Worm (Caenorhabditis elegans) whole organism, early embryonic: Measurements from ENCODE around the gene ZK6.6.
A peak's percentile ranks its signal among the peaks of the same experiment; 100 is the strongest.

Experiments
- B0310.2 ChIP-seq: sonication (generic microtip); optimal IDR thresholded peaks from 2 replicates; lab custom pipeline; 2016; ENCODE audit warnings: mild to moderate bottlenecking, missing genetic modification characterization, missing compliant biosample characterization
- F13C5.2 ChIP-seq: sonication (generic microtip); optimal IDR thresholded peaks from 2 replicates; lab custom pipeline; 2017; ENCODE audit warnings: mild to moderate bottlenecking, missing genetic modification characterization, inconsistent platforms, missing compliant biosample characterization
- aly-1 ChIP-seq: sonication (generic microtip); optimal IDR thresholded peaks from 2 replicates; lab custom pipeline; 2016; ENCODE audit warnings: missing genetic modification characterization, missing compliant biosample characterization
- ama-1 ChIP-seq: fragments of 150-350 bp; optimal IDR thresholded peaks from 2 replicates; lab custom pipeline; 2014
- ceh-13 ChIP-seq: fragments of 200-800 bp; sonication (Bioruptor generic); optimal IDR thresholded peaks from 2 replicates; lab custom pipeline; 2018; ENCODE audit warnings: mild to moderate bottlenecking, missing genetic modification characterization, missing compliant biosample characterization
- ceh-36 ChIP-seq: sonication (generic microtip); optimal IDR thresholded peaks from 2 replicates; lab custom pipeline; 2016; ENCODE audit warnings: missing genetic modification characterization, inconsistent platforms, missing compliant biosample characterization
- ets-7 ChIP-seq: sonication (generic microtip); optimal IDR thresholded peaks from 2 replicates; lab custom pipeline; 2016; ENCODE audit warnings: missing genotype, missing genetic modification characterization, missing compliant biosample characterization
- flt-1 ChIP-seq: fragments of 200-800 bp; sonication (Bioruptor generic); IDR thresholded peaks from 2 replicates; pipeline ENCODE4 v1.3.6; 2022; ENCODE audit warnings: missing genetic modification characterization, missing compliant biosample characterization
- hmbx-1 ChIP-seq: sonication (generic microtip); optimal IDR thresholded peaks from 2 replicates; lab custom pipeline; 2016; ENCODE audit warnings: mild to moderate bottlenecking, missing genetic modification characterization, missing compliant biosample characterization
- hmg-4 ChIP-seq: fragments of 200-800 bp; sonication (Bioruptor generic); optimal IDR thresholded peaks from 2 replicates; lab custom pipeline; 2018; ENCODE audit warnings: mild to moderate bottlenecking, missing genetic modification characterization, missing compliant biosample characterization
- hnd-1 ChIP-seq: sonication (generic microtip); optimal IDR thresholded peaks from 2 replicates; lab custom pipeline; 2016; ENCODE audit warnings: missing genetic modification characterization, missing compliant biosample characterization
- pes-1 ChIP-seq: fragments of 200-800 bp; sonication (Bioruptor generic); IDR thresholded peaks from 2 replicates; pipeline ENCODE4 v1.3.6; 2022; ENCODE audit warnings: missing genetic modification reagents, missing genetic modification characterization, missing compliant biosample characterization
- scrt-1 ChIP-seq: fragments of 200-800 bp; sonication (Bioruptor generic); IDR thresholded peaks from 2 replicates; pipeline ENCODE4 v1.3.6; 2022; ENCODE audit warnings: missing genetic modification characterization, missing compliant biosample characterization
- sea-1 ChIP-seq: fragments of 200-800 bp; sonication (Bioruptor generic); conservative IDR thresholded peaks from 2 replicates; pipeline ENCODE4 v1.3.6; 2022; ENCODE audit warnings: missing genetic modification characterization, missing compliant biosample characterization
- tbx-11 ChIP-seq: fragments of 200-800 bp; sonication (Bioruptor generic); IDR thresholded peaks from 2 replicates; pipeline ENCODE4 v1.3.6; 2022; ENCODE audit warnings: missing genetic modification characterization, missing compliant biosample characterization
- tbx-37 ChIP-seq: fragments of 200-800 bp; sonication (Bioruptor generic); conservative IDR thresholded peaks from 2 replicates; pipeline ENCODE4 v1.3.6; 2022; ENCODE audit warnings: missing genetic modification reagents, missing genetic modification characterization, missing compliant biosample characterization
- tra-4 ChIP-seq: sonication (generic microtip); optimal IDR thresholded peaks from 2 replicates; lab custom pipeline; 2017; ENCODE audit warnings: missing genetic modification characterization, missing compliant biosample characterization

ZK6.6 gene

DNA sequence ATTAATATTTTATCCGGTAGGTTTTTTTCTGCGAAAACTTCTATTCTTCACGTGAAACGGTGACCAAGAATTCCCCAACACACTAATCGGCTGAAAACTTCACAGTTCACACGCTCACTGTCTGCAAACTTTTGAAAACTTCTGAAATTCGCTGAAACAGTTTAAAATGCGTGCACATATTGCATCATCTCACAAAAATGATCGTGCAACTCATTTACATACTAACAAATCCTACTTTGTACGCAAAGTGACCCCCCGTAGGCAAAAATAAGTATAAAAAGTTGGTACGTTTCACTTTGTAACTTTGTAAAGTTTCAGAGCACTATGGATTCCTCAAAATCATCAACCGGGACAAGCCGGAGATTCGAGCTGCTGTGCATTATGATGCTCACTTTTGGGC lies at the start of gene ZK6.6:
ZK6.6 (plus strand) TSS at position 301 of the 400 bp plus-strand sequence.
- TF ChIP-seq tbx-11 (GFP tag; lab: Robert Waterston, UW) (no peak), pes-1 (GFP tag; lab: Robert Waterston, UW) (no peak), ceh-13 (no peak), tra-4 (tag; lab: Kevin White, UChicago) (no peak), hmbx-1 (no peak), ets-7 (tag; lab: Kevin White, UChicago) (no peak), hmg-4 (GFP tag; lab: Kevin White, UChicago) (no peak), scrt-1 (GFP tag; lab: Robert Waterston, UW) (no peak), ceh-36 (tag; lab: Kevin White, UChicago) (no peak), sea-1 (no peak)

DNA sequence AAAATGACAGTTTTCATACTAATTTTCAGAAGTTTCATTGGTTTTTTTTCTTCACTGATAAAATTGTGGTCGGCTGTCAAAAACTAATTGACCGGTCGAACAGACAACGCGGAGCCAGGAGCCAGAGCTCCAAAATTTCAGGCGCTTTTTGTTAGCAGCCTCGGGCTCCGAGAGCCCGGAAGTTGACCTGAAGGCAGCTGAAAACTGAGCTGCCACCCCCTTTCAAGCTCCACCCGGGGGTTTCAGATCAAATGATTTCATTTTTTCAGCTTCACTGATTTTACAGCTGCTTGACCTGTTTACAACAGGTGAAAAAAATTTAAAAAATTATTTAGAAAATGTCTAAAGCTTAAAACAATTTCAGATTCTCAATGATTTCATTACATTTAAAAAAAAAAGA lies 46.2 kb upstream of the ZK6.6 start:
- TF ChIP-seq tbx-11 (GFP tag; lab: Robert Waterston, UW) (no peak), ets-7 (tag; lab: Kevin White, UChicago) (no peak), tra-4 (tag; lab: Kevin White, UChicago) (no peak), hmg-4 (GFP tag; lab: Kevin White, UChicago) (no peak), B0310.2 (tag; lab: Kevin White, UChicago) (no peak), scrt-1 (GFP tag; lab: Robert Waterston, UW) (no peak), ceh-13 (no peak), ceh-36 (tag; lab: Kevin White, UChicago) (no peak), sea-1 (no peak), hnd-1 (tag; lab: Kevin White, UChicago) (no peak)

DNA sequence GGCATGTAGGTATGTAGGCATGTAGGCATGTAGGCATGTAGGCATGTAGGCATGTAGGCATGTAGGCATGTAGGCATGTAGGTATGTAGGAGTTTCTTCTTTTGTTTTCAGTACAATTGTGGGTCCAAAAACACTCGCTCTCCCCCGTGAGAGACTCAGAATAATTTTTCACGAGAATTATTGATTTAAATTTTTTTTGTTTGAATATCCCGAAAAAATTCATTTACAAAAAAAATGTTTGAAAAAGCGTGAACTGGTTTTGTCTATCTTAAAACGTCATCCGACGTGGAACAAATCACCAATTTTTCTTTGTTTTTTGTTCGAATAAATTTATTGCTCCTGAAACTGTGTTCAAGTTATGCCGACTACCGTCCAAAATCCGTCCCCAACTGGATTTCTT lies 45.4 kb upstream of the ZK6.6 start, which contains the start of gene wago-10:
wago-10 (plus strand) TSS at position 301 of the 400 bp plus-strand sequence.
- TF ChIP-seq ama-1 (lab: Kevin White, UChicago) (no peak), B0310.2 (tag; lab: Kevin White, UChicago) (no peak)

DNA sequence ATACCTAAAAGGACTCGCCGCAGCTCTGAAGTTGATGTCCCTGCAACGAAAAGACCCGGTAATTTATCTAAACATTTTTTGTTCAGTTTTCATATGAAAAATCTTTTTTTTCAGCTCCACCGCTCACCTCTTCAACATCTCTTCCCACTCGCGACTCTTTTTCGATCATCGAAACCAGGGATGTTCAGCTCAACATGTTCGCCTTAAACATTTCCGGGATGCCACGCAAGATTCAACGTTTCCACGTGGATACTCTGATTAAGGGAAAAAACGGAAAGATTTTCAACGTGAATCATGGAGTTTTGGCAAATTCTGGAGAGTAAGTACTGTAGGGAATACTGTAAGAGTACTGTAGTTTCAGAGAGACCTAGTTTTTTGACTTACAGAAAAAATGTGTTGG lies 45.0 kb upstream of the ZK6.6 start:
- TF ChIP-seq hmbx-1 (no peak), ama-1 (lab: Kevin White, UChicago) (no peak), pes-1 (GFP tag; lab: Robert Waterston, UW) (no peak), hnd-1 (tag; lab: Kevin White, UChicago) (no peak), ceh-13 (no peak), tbx-37 (GFP tag; lab: Robert Waterston, UW) (no peak), scrt-1 (GFP tag; lab: Robert Waterston, UW) (no peak), ets-7 (tag; lab: Kevin White, UChicago) (no peak), tra-4 (tag; lab: Kevin White, UChicago) (no peak), flt-1 (GFP tag; lab: Robert Waterston, UW) (no peak), aly-1 (no peak), ceh-36 (tag; lab: Kevin White, UChicago) (no peak), sea-1 (no peak), F13C5.2 (tag; lab: Kevin White, UChicago) (no peak), B0310.2 (tag; lab: Kevin White, UChicago) (no peak), hmg-4 (GFP tag; lab: Kevin White, UChicago) (no peak), tbx-11 (GFP tag; lab: Robert Waterston, UW) (no peak)

DNA sequence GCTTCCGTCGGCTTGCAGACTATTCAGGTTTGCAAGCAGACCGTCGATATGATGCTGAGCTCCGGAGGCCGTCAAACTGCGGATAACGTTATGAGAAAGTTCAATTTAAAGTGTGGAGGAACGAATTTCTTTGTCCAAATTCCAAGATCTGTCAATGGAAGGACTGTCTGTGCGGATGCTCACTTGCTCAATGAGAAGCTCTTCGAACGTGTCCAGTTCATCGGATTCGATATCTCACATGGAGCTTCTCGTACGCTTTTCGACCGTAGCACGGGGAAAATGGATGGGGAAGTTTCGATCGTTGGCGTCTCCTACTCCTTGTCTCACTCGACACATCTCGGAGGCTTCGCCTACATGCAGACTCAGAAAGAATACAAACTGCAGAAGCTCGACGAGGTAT lies 42.5 kb upstream of the ZK6.6 start:
- no peak for TF ChIP-seq hmbx-1
- TF ChIP-seq sea-1: no peak
- no peak for TF ChIP-seq hnd-1 (tag; lab: Kevin White, UChicago)
- TF ChIP-seq flt-1 (GFP tag; lab: Robert Waterston, UW): no peak
- TF ChIP-seq tra-4 (tag; lab: Kevin White, UChicago): no peak
- TF ChIP-seq tbx-11 (GFP tag; lab: Robert Waterston, UW): no peak
- TF ChIP-seq B0310.2 (tag; lab: Kevin White, UChicago): no peak
- TF ChIP-seq scrt-1 (GFP tag; lab: Robert Waterston, UW): no peak
- TF ChIP-seq pes-1 (GFP tag; lab: Robert Waterston, UW): no peak
- no peak for TF ChIP-seq ceh-36 (tag; lab: Kevin White, UChicago)
- TF ChIP-seq ama-1 (lab: Kevin White, UChicago): no peak
- no peak for TF ChIP-seq hmg-4 (GFP tag; lab: Kevin White, UChicago)
- TF ChIP-seq tbx-37 (GFP tag; lab: Robert Waterston, UW): no peak
- no peak for TF ChIP-seq aly-1
- TF ChIP-seq ets-7 (tag; lab: Kevin White, UChicago): no peak
- TF ChIP-seq ceh-13: no peak
- TF ChIP-seq F13C5.2 (tag; lab: Kevin White, UChicago): no peak

- TF ChIP-seq F13C5.2 (tag; lab: Kevin White, UChicago) (no peak), flt-1 (GFP tag; lab: Robert Waterston, UW) (no peak), aly-1 (no peak), ceh-36 (tag; lab: Kevin White, UChicago) (no peak), tra-4 (tag; lab: Kevin White, UChicago) (no peak), ets-7 (tag; lab: Kevin White, UChicago) (no peak), hmbx-1 (no peak), sea-1 (no peak), pes-1 (GFP tag; lab: Robert Waterston, UW) (no peak), hnd-1 (tag; lab: Kevin White, UChicago) (no peak), ama-1 (lab: Kevin White, UChicago) (no peak), hmg-4 (GFP tag; lab: Kevin White, UChicago) (no peak), ceh-13 (no peak), scrt-1 (GFP tag; lab: Robert Waterston, UW) (no peak)
These were observed 40.7 kb upstream of the ZK6.6 start for ce11 chrV:347561-348345.

- no peak for TF ChIP-seq hmg-4 (GFP tag; lab: Kevin White, UChicago)
- no peak for TF ChIP-seq ceh-13
- TF ChIP-seq ceh-36 (tag; lab: Kevin White, UChicago): no peak
- TF ChIP-seq B0310.2 (tag; lab: Kevin White, UChicago): no peak
- TF ChIP-seq flt-1 (GFP tag; lab: Robert Waterston, UW): no peak
- no peak for TF ChIP-seq hmbx-1
- no peak for TF ChIP-seq aly-1
- no peak for TF ChIP-seq hnd-1 (tag; lab: Kevin White, UChicago)
- peak; percentile 36 for TF ChIP-seq F13C5.2 (tag; lab: Kevin White, UChicago)
These were observed 39.4 kb upstream of the ZK6.6 start, which contains the start of gene atg-9 for ce11 chrV:349054-349453. Gene atg-9, plus strand, starts transcription at chrV:349385.
